Fruit fly (Drosophila melanogaster) whole organism, wandering third instar larva: ENCODE results near the gene CG15545.

Experiments used
- Abd-B ChIP-seq: fragments of >200 bp; optimal IDR thresholded peaks from 2 replicates; lab custom pipeline; 2017; ENCODE audit warnings: missing biosample characterization, missing genetic modification characterization
- CG32264 ChIP-seq: fragments of 200-800 bp; sonication (Bioruptor generic); optimal IDR thresholded peaks from 2 replicates; lab custom pipeline; 2016; ENCODE audit warnings: missing biosample characterization, missing genetic modification characterization
- CG9705 ChIP-seq: fragments of 200-800 bp; sonication (Bioruptor generic); optimal IDR thresholded peaks from 2 replicates; lab custom pipeline; 2018; ENCODE audit warnings: missing biosample characterization, mild to moderate bottlenecking, missing genetic modification characterization
- CrebA ChIP-seq: fragments of 200-800 bp; sonication (Bioruptor generic); optimal IDR thresholded peaks from 2 replicates; lab custom pipeline; 2016; ENCODE audit warnings: missing biosample characterization, mild to moderate bottlenecking, missing genetic modification characterization, borderline replicate concordance
- Dfd ChIP-seq: fragments of >200 bp; optimal IDR thresholded peaks from 2 replicates; lab custom pipeline; 2017; ENCODE audit warnings: missing biosample characterization, missing genetic modification characterization
- Dif ChIP-seq: fragments of 200-275, 200-300 bp; sonication (Bioruptor generic); optimal IDR thresholded peaks from 2 replicates; lab custom pipeline; 2018; ENCODE audit warnings: missing biosample characterization, missing genetic modification characterization; ENCODE audit not compliant: partially characterized antibody
- GATAd ChIP-seq: sonication (Bioruptor generic); optimal IDR thresholded peaks from 2 replicates; lab custom pipeline; 2016; ENCODE audit warnings: missing biosample characterization, missing genetic modification characterization
- HLH106 ChIP-seq: fragments of 200-800 bp; optimal IDR thresholded peaks from 3 replicates; lab custom pipeline; 2019; ENCODE audit warnings: missing biosample characterization, mild to moderate bottlenecking, missing genetic modification characterization, moderate library complexity
- Hnf4 ChIP-seq: fragments of 200-800 bp; sonication (Bioruptor generic); optimal IDR thresholded peaks from 2 replicates; lab custom pipeline; 2016; ENCODE audit warnings: missing biosample characterization, mild to moderate bottlenecking, missing genetic modification characterization
- Hr78 ChIP-seq: fragments of >200 bp; optimal IDR thresholded peaks from 2 replicates; lab custom pipeline; 2017; ENCODE audit warnings: missing biosample characterization, missing genetic modification characterization
- Hr83 ChIP-seq: fragments of 200-300 bp; sonication (Bioruptor generic); optimal IDR thresholded peaks from 2 replicates; lab custom pipeline; 2016; ENCODE audit warnings: missing biosample characterization, mild to moderate bottlenecking, missing genetic modification characterization, moderate library complexity; ENCODE audit not compliant: poor library complexity, severe bottlenecking
- Jra ChIP-seq: sonication (Bioruptor generic); optimal IDR thresholded peaks from 2 replicates; lab custom pipeline; 2016; ENCODE audit warnings: missing biosample characterization, missing genetic modification characterization
- Mio ChIP-seq: sonication (Bioruptor generic); optimal IDR thresholded peaks from 2 replicates; lab custom pipeline; 2016; ENCODE audit warnings: missing biosample characterization, missing genetic modification characterization
- Myc ChIP-seq: fragments of >200 bp; optimal IDR thresholded peaks from 2 replicates; lab custom pipeline; 2017
- N ChIP-seq: fragments of >200 bp; optimal IDR thresholded peaks from 2 replicates; lab custom pipeline; 2018; ENCODE audit warnings: missing biosample characterization, missing external identifiers, missing genetic modification characterization
- OdsH ChIP-seq: fragments of 200-800 bp; sonication (Bioruptor generic); optimal IDR thresholded peaks from 2 replicates; lab custom pipeline; 2016; ENCODE audit warnings: missing biosample characterization, mild to moderate bottlenecking, missing genetic modification characterization
- Rel ChIP-seq, 2 experiments: fragments of 200-800 bp; sonication (Bioruptor generic) in 1 of 2; optimal IDR thresholded peaks; 2 replicates in 1 of 2; 3 replicates in 1 of 2; lab custom pipeline; 2016 to 2019; ENCODE audit warnings: mild to moderate bottlenecking in 2 of 2, missing biosample characterization in 2 of 2, missing genetic modification characterization in 2 of 2, moderate library complexity in 1 of 2
- Sp1 ChIP-seq: fragments of 200-800 bp; sonication (Bioruptor generic); optimal IDR thresholded peaks from 3 replicates; lab custom pipeline; 2019; ENCODE audit warnings: missing biosample characterization, mild to moderate bottlenecking, missing genetic modification characterization, moderate library complexity
- Vsx2 ChIP-seq: fragments of 200-300, 225-300 bp; sonication (Bioruptor generic); optimal IDR thresholded peaks from 2 replicates; lab custom pipeline; 2018; ENCODE audit warnings: missing biosample characterization, missing genetic modification characterization; ENCODE audit not compliant: partially characterized antibody
- br ChIP-seq: fragments of 200-800 bp; sonication (Bioruptor generic); optimal IDR thresholded peaks from 2 replicates; lab custom pipeline; 2016; ENCODE audit warnings: missing biosample characterization, missing genetic modification characterization
- brk ChIP-seq: fragments of 200-800 bp; sonication (Bioruptor generic); optimal IDR thresholded peaks from 2 replicates; lab custom pipeline; 2016; ENCODE audit warnings: missing biosample characterization, mild to moderate bottlenecking, missing genetic modification characterization
- dl ChIP-seq, 2 experiments: fragments of 175-275, 200-275 bp in 1 of 2; fragments of 200-275 bp in 1 of 2; sonication (Bioruptor generic); optimal IDR thresholded peaks; lab custom pipeline; 2018; ENCODE audit warnings: mild to moderate bottlenecking in 2 of 2, missing biosample characterization in 2 of 2, missing genetic modification characterization in 2 of 2, moderate library complexity in 2 of 2; ENCODE audit not compliant: partially characterized antibody in 2 of 2, insufficient read depth in 1 of 2
- dmrt93B ChIP-seq: fragments of 200-800 bp; sonication (Bioruptor generic); optimal IDR thresholded peaks from 2 replicates; lab custom pipeline; 2018; ENCODE audit warnings: missing biosample characterization, mild to moderate bottlenecking, missing genetic modification characterization
- dsf ChIP-seq: sonication (Bioruptor generic); optimal IDR thresholded peaks from 2 replicates; lab custom pipeline; 2016; ENCODE audit warnings: missing biosample characterization, missing genetic modification characterization, borderline replicate concordance
- ey ChIP-seq: fragments of 200-800 bp; sonication (Bioruptor generic); optimal IDR thresholded peaks from 2 replicates; lab custom pipeline; 2016; ENCODE audit warnings: missing biosample characterization, missing genetic modification characterization
- foxo ChIP-seq, 2 experiments: fragments of 200-800 bp; sonication (Bioruptor generic); optimal IDR thresholded peaks; 2 replicates in 1 of 2; 3 replicates in 1 of 2; lab custom pipeline; 2016 to 2017; ENCODE audit warnings: missing biosample characterization in 2 of 2, missing genetic modification characterization in 2 of 2
- fru ChIP-seq: fragments of 200-800 bp; sonication (Bioruptor generic); optimal IDR thresholded peaks from 3 replicates; lab custom pipeline; 2016; ENCODE audit warnings: missing biosample characterization, mild to moderate bottlenecking, missing genetic modification characterization
- h ChIP-seq: fragments of 200-800 bp; sonication (Bioruptor generic); optimal IDR thresholded peaks from 3 replicates; lab custom pipeline; 2016; ENCODE audit warnings: missing biosample characterization, mild to moderate bottlenecking, missing genetic modification characterization
- jim ChIP-seq: fragments of 175-275, 200-325 bp; sonication (Bioruptor generic); optimal IDR thresholded peaks from 2 replicates; lab custom pipeline; 2016; ENCODE audit warnings: missing biosample characterization, mild to moderate bottlenecking, missing genetic modification characterization
- lola ChIP-seq: fragments of >200 bp; optimal IDR thresholded peaks from 2 replicates; lab custom pipeline; 2017; ENCODE audit warnings: missing biosample characterization, missing genetic modification characterization
- pan ChIP-seq: fragments of >200 bp; optimal IDR thresholded peaks from 2 replicates; lab custom pipeline; 2017
- psq ChIP-seq: fragments of 200-800 bp; sonication (Bioruptor generic); optimal IDR thresholded peaks from 3 replicates; lab custom pipeline; 2017; ENCODE audit warnings: missing biosample characterization, mild to moderate bottlenecking, missing genetic modification characterization, moderate library complexity
- rgr ChIP-seq: fragments of 200-800 bp; sonication (Bioruptor generic); optimal IDR thresholded peaks from 3 replicates; lab custom pipeline; 2016; ENCODE audit warnings: missing biosample characterization, mild to moderate bottlenecking, missing genetic modification characterization
- sage ChIP-seq: fragments of 200-800 bp; sonication (Bioruptor generic); optimal IDR thresholded peaks from 2 replicates; lab custom pipeline; 2016; ENCODE audit warnings: missing biosample characterization, mild to moderate bottlenecking, missing genetic modification characterization
- sv ChIP-seq: fragments of 200-800 bp; sonication (Bioruptor generic); optimal IDR thresholded peaks from 3 replicates; lab custom pipeline; 2016; ENCODE audit warnings: missing biosample characterization, missing genetic modification characterization
- tai ChIP-seq: sonication (Bioruptor generic); optimal IDR thresholded peaks from 2 replicates; lab custom pipeline; 2016; ENCODE audit warnings: missing biosample characterization, missing genetic modification characterization
- usp ChIP-seq: fragments of >200 bp; optimal IDR thresholded peaks from 2 replicates; lab custom pipeline; 2017; ENCODE audit warnings: missing biosample characterization, missing genetic modification characterization
- woc ChIP-seq: sonication (Bioruptor generic); optimal IDR thresholded peaks from 2 replicates; lab custom pipeline; 2016; ENCODE audit warnings: missing biosample characterization, mild to moderate bottlenecking, missing genetic modification characterization

CG15545 gene

DNA sequence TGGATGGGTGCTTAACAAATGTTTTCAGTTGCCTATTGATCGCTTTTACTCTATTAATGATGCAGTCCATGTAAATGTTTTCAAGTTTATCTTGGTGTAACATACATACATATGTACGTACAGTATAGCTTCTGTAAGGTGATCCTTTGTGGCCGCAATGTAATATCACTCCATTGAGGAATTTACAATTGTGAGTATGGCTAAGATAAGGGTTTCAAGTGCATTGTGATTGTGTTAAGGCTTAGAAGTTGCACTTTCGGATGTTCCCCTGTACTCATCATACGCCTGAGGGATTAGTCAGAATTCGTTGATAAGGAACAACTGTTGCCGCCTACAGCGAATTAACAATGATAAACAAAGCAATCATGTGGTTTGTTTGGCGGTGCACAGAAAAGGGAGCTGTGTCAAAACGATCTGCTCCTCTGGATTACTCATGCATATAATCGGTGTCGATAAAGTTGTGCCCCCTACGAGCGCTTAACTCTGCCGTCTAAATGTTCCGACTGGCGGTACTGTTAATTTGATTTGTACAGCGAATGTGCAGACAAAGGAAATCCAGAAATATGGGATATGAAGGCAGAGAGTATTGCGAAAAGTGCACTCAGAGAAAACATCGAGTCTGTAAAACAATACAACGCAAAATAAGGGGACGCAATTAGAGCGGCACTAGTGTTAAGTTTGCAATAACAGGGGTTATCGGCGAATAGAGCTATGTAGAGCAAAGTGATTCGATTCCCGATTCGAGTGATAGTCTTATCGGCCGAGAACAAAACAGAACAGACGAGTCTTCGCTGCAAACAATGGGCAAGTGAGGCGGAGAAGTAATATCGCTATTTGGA is 15.8 kb upstream of the CG15545 start:
- TF ChIP-seq usp (GFP tag; lab: Kevin White, UChicago) (no peak), Dfd (GFP tag; lab: Kevin White, UChicago) (no peak), dsf (GFP tag; lab: Kevin White, UChicago) (peak; percentile 9), rgr (GFP tag; lab: Kevin White, UChicago) (peak; percentile 90), Vsx2 (no peak), Rel (GFP tag; optimal IDR thresholded peaks at IDR 0.05; lab: Kevin White, UChicago) (peak; percentile 27), Rel (tag; optimal IDR thresholded peaks at IDR 0.05; lab: Kevin White, UChicago) (peak; percentile 41), foxo (GFP tag; optimal IDR thresholded peaks at IDR 0.05; lab: Kevin White, UChicago) (peak; percentile 24 to 89), tai (no peak), CG9705 (GFP tag; lab: Kevin White, UChicago) (peak; percentile 60), brk (GFP tag; lab: Kevin White, UChicago) (no peak), Jra (GFP tag; lab: Kevin White, UChicago) (peak; percentile 47), Mio (GFP tag; lab: Kevin White, UChicago) (peak; percentile 64), psq (peak; percentile 63), lola (no peak), Sp1 (GFP tag; lab: Kevin White, UChicago) (peak; percentile 75), Abd-B (GFP tag; lab: Kevin White, UChicago) (no peak), jim (GFP tag; lab: Kevin White, UChicago) (no peak), br (peak; percentile 84), OdsH (GFP tag; lab: Kevin White, UChicago) (peak; percentile 81), dmrt93B (peak; percentile 63), GATAd (GFP tag; lab: Kevin White, UChicago) (peak; percentile 24), N (GFP tag; lab: Kevin White, UChicago) (no peak), Hnf4 (peak; percentile 83), ey (GFP tag; lab: Kevin White, UChicago) (peak; percentile 88), Myc (lab: Kevin White, UChicago) (no peak), dl (GFP tag; optimal IDR thresholded peaks at IDR 0.05; lab: Kevin White, UChicago; ENCODE audit: insufficient read depth in 1 of 2, partially characterized antibody in 2 of 2) (no peak), sage (GFP tag; lab: Kevin White, UChicago) (peak; percentile 21), h (GFP tag; lab: Kevin White, UChicago) (peak; percentile 90), fru (GFP tag; lab: Kevin White, UChicago) (peak; percentile 86), sv (no peak), Dif (no peak), Hr83 (GFP tag; lab: Kevin White, UChicago) (peak; percentile 64), HLH106 (tag; lab: Kevin White, UChicago) (peak; percentile 86), Hr78 (GFP tag; lab: Kevin White, UChicago) (no peak), CrebA (no peak), CG32264 (GFP tag; lab: Kevin White, UChicago) (peak; percentile 66), woc (peak; percentile 70), pan (no peak)
- TF ChIP-seq, all 38 proteins: peak for 22

DNA sequence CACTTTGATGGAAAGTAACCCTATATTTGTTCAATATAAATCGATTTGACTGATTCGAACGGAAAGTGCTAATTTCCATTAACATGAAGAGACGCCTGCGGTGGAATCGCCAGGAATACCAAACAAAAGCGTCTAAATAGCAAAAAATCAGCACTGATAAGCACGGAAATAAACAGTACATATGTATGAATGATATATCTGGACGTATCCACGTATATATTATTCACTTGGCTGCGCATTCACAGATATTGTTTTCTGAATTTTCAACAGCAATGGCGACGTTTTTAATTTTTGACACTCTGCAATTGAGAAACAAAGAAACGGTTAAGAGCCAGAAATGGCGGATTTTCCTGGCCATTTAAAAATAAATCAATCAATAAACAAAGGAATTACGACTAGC is 15.2 kb upstream of the CG15545 start:
- TF ChIP-seq usp (GFP tag; lab: Kevin White, UChicago) (no peak), foxo (GFP tag; optimal IDR thresholded peaks at IDR 0.05; lab: Kevin White, UChicago) (no peak), HLH106 (tag; lab: Kevin White, UChicago) (no peak), CrebA (no peak)
- TF ChIP-seq, all 38 proteins: peak for 0
